Worm (Caenorhabditis elegans) whole organism, dauer: ENCODE measurements around the gene C50H2.4.

Source experiments
- unc-62 ChIP-seq: sonication (generic microtip); optimal IDR thresholded peaks from 2 replicates; lab custom pipeline; 2017; ENCODE audit warnings: missing biosample characterization, missing genetic modification reagents, missing genetic modification characterization

The C50H2.4 gene

ce11 chrV:9922481-9922880 is 5.7 kb downstream of the C50H2.4 start, which contains the start of gene C50H2.7:
Gene C50H2.7 (plus strand): TSS chrV:9922781.
- TF ChIP-seq unc-62 (GFP tag; lab: Kevin White, UChicago) = no peak

ce11 chrV:9924389-9924788 is 7.6 kb downstream of the C50H2.4 start:
- TF ChIP-seq unc-62 (GFP tag; lab: Kevin White, UChicago) = no peak

ce11 chrV:9925647-9926046 is 8.9 kb downstream of the C50H2.4 start:
- no peak for TF ChIP-seq unc-62 (GFP tag; lab: Kevin White, UChicago)

- no peak for TF ChIP-seq unc-62 (GFP tag; lab: Kevin White, UChicago)
These were observed 9.5 kb downstream of the C50H2.4 start, which contains the start of gene C50H2.13 for ce11 chrV:9926240-9926639. Gene C50H2.13 (plus strand): TSS chrV:9926540.

ce11 chrV:9927381-9927780 is 10.6 kb downstream of the C50H2.4 start:
- no peak for TF ChIP-seq unc-62 (GFP tag; lab: Kevin White, UChicago)

- no peak for TF ChIP-seq unc-62 (GFP tag; lab: Kevin White, UChicago)
These were observed 11.2 kb downstream of the C50H2.4 start for ce11 chrV:9927954-9928353.

- no peak for TF ChIP-seq unc-62 (GFP tag; lab: Kevin White, UChicago)
These were observed 13.9 kb downstream of the C50H2.4 start, which contains the start of the genes rmh-2 and suds-3 for ce11 chrV:9930612-9931065. Gene rmh-2 (minus strand): TSS chrV:9930775. Gene suds-3 (plus strand): TSS chrV:9931015.

ce11 chrV:9937435-9937834 is 20.7 kb downstream of the C50H2.4 start, which contains the start of gene srj-33:
Gene srj-33 (minus strand): TSS chrV:9937535.
- TF ChIP-seq unc-62 (GFP tag; lab: Kevin White, UChicago) = no peak

- TF ChIP-seq unc-62 (GFP tag; lab: Kevin White, UChicago) = no peak
These were observed 26.3 kb downstream of the C50H2.4 start, which contains the start of gene fipr-12 for ce11 chrV:9943039-9943438. Gene fipr-12 (plus strand): TSS chrV:9943339.

ce11 chrV:9944093-9944492 is 27.3 kb downstream of the C50H2.4 start, which contains the start of gene sre-28:
Gene sre-28 (plus strand): TSS chrV:9944393.
- no peak for TF ChIP-seq unc-62 (GFP tag; lab: Kevin White, UChicago)

- TF ChIP-seq unc-62 (GFP tag; lab: Kevin White, UChicago) = no peak
These were observed 32.1 kb downstream of the C50H2.4 start, which contains the start of gene nlp-58 for ce11 chrV:9948840-9949239. Gene nlp-58 (minus strand): TSS chrV:9948940.

ce11 chrV:9950861-9951260 is 34.1 kb downstream of the C50H2.4 start, which contains the start of gene ttr-46:
Gene ttr-46 (plus strand): TSS chrV:9951233.
- no peak for TF ChIP-seq unc-62 (GFP tag; lab: Kevin White, UChicago)

ce11 chrV:9952396-9952795 is 35.6 kb downstream of the C50H2.4 start, which contains the start of gene mam-5:
Gene mam-5 (plus strand): TSS chrV:9952699.
- TF ChIP-seq unc-62 (GFP tag; lab: Kevin White, UChicago) = no peak

- no peak for TF ChIP-seq unc-62 (GFP tag; lab: Kevin White, UChicago)
These were observed 41.5 kb downstream of the C50H2.4 start, which contains the start of gene anmt-3 for ce11 chrV:9958231-9958630. Gene anmt-3 (minus strand): TSS chrV:9958331.

ce11 chrV:9958654-9959053 is 41.9 kb downstream of the C50H2.4 start:
- no peak for TF ChIP-seq unc-62 (GFP tag; lab: Kevin White, UChicago)

ce11 chrV:9960376-9960775 is 43.6 kb downstream of the C50H2.4 start, which contains the start of gene T07C12.10:
Gene T07C12.10 (minus strand): TSS chrV:9960476.
- no peak for TF ChIP-seq unc-62 (GFP tag; lab: Kevin White, UChicago)

ce11 chrV:9962394-9962793 is 45.6 kb downstream of the C50H2.4 start, which contains the start of gene madf-4:
Gene madf-4 (minus strand): TSS chrV:9962494.
- TF ChIP-seq unc-62 (GFP tag; lab: Kevin White, UChicago) = no peak
